Fruit fly (Drosophila melanogaster) whole organism, wandering third instar larva: ENCODE measurements around the gene fry.

ENCODE experiments used
- Abd-B ChIP-seq: fragments of >200 bp; optimal IDR thresholded peaks from 2 replicates; lab custom pipeline; 2017; ENCODE audit warnings: missing biosample characterization, missing genetic modification characterization
- CG32264 ChIP-seq: fragments of 200-800 bp; sonication (Bioruptor generic); optimal IDR thresholded peaks from 2 replicates; lab custom pipeline; 2016; ENCODE audit warnings: missing biosample characterization, missing genetic modification characterization
- CG9705 ChIP-seq: fragments of 200-800 bp; sonication (Bioruptor generic); optimal IDR thresholded peaks from 2 replicates; lab custom pipeline; 2018; ENCODE audit warnings: missing biosample characterization, mild to moderate bottlenecking, missing genetic modification characterization
- CrebA ChIP-seq: fragments of 200-800 bp; sonication (Bioruptor generic); optimal IDR thresholded peaks from 2 replicates; lab custom pipeline; 2016; ENCODE audit warnings: missing biosample characterization, mild to moderate bottlenecking, missing genetic modification characterization, borderline replicate concordance
- Dfd ChIP-seq: fragments of >200 bp; optimal IDR thresholded peaks from 2 replicates; lab custom pipeline; 2017; ENCODE audit warnings: missing biosample characterization, missing genetic modification characterization
- Dif ChIP-seq: fragments of 200-275, 200-300 bp; sonication (Bioruptor generic); optimal IDR thresholded peaks from 2 replicates; lab custom pipeline; 2018; ENCODE audit warnings: missing biosample characterization, missing genetic modification characterization; ENCODE audit not compliant: partially characterized antibody
- GATAd ChIP-seq: sonication (Bioruptor generic); optimal IDR thresholded peaks from 2 replicates; lab custom pipeline; 2016; ENCODE audit warnings: missing biosample characterization, missing genetic modification characterization
- HLH106 ChIP-seq: fragments of 200-800 bp; optimal IDR thresholded peaks from 3 replicates; lab custom pipeline; 2019; ENCODE audit warnings: missing biosample characterization, mild to moderate bottlenecking, missing genetic modification characterization, moderate library complexity
- Hnf4 ChIP-seq: fragments of 200-800 bp; sonication (Bioruptor generic); optimal IDR thresholded peaks from 2 replicates; lab custom pipeline; 2016; ENCODE audit warnings: missing biosample characterization, mild to moderate bottlenecking, missing genetic modification characterization
- Hr78 ChIP-seq: fragments of >200 bp; optimal IDR thresholded peaks from 2 replicates; lab custom pipeline; 2017; ENCODE audit warnings: missing biosample characterization, missing genetic modification characterization
- Hr83 ChIP-seq: fragments of 200-300 bp; sonication (Bioruptor generic); optimal IDR thresholded peaks from 2 replicates; lab custom pipeline; 2016; ENCODE audit warnings: missing biosample characterization, mild to moderate bottlenecking, missing genetic modification characterization, moderate library complexity; ENCODE audit not compliant: poor library complexity, severe bottlenecking
- Jra ChIP-seq: sonication (Bioruptor generic); optimal IDR thresholded peaks from 2 replicates; lab custom pipeline; 2016; ENCODE audit warnings: missing biosample characterization, missing genetic modification characterization
- Mio ChIP-seq: sonication (Bioruptor generic); optimal IDR thresholded peaks from 2 replicates; lab custom pipeline; 2016; ENCODE audit warnings: missing biosample characterization, missing genetic modification characterization
- Myc ChIP-seq: fragments of >200 bp; optimal IDR thresholded peaks from 2 replicates; lab custom pipeline; 2017
- N ChIP-seq: fragments of >200 bp; optimal IDR thresholded peaks from 2 replicates; lab custom pipeline; 2018; ENCODE audit warnings: missing biosample characterization, missing external identifiers, missing genetic modification characterization
- OdsH ChIP-seq: fragments of 200-800 bp; sonication (Bioruptor generic); optimal IDR thresholded peaks from 2 replicates; lab custom pipeline; 2016; ENCODE audit warnings: missing biosample characterization, mild to moderate bottlenecking, missing genetic modification characterization
- Rel ChIP-seq, 2 experiments: fragments of 200-800 bp; sonication (Bioruptor generic) in 1 of 2; optimal IDR thresholded peaks; 2 replicates in 1 of 2; 3 replicates in 1 of 2; lab custom pipeline; 2016 to 2019; ENCODE audit warnings: mild to moderate bottlenecking in 2 of 2, missing biosample characterization in 2 of 2, missing genetic modification characterization in 2 of 2, moderate library complexity in 1 of 2
- Sp1 ChIP-seq: fragments of 200-800 bp; sonication (Bioruptor generic); optimal IDR thresholded peaks from 3 replicates; lab custom pipeline; 2019; ENCODE audit warnings: missing biosample characterization, mild to moderate bottlenecking, missing genetic modification characterization, moderate library complexity
- Vsx2 ChIP-seq: fragments of 200-300, 225-300 bp; sonication (Bioruptor generic); optimal IDR thresholded peaks from 2 replicates; lab custom pipeline; 2018; ENCODE audit warnings: missing biosample characterization, missing genetic modification characterization; ENCODE audit not compliant: partially characterized antibody
- br ChIP-seq: fragments of 200-800 bp; sonication (Bioruptor generic); optimal IDR thresholded peaks from 2 replicates; lab custom pipeline; 2016; ENCODE audit warnings: missing biosample characterization, missing genetic modification characterization
- brk ChIP-seq: fragments of 200-800 bp; sonication (Bioruptor generic); optimal IDR thresholded peaks from 2 replicates; lab custom pipeline; 2016; ENCODE audit warnings: missing biosample characterization, mild to moderate bottlenecking, missing genetic modification characterization
- dl ChIP-seq, 2 experiments: fragments of 175-275, 200-275 bp in 1 of 2; fragments of 200-275 bp in 1 of 2; sonication (Bioruptor generic); optimal IDR thresholded peaks; lab custom pipeline; 2018; ENCODE audit warnings: mild to moderate bottlenecking in 2 of 2, missing biosample characterization in 2 of 2, missing genetic modification characterization in 2 of 2, moderate library complexity in 2 of 2; ENCODE audit not compliant: partially characterized antibody in 2 of 2, insufficient read depth in 1 of 2
- dmrt93B ChIP-seq: fragments of 200-800 bp; sonication (Bioruptor generic); optimal IDR thresholded peaks from 2 replicates; lab custom pipeline; 2018; ENCODE audit warnings: missing biosample characterization, mild to moderate bottlenecking, missing genetic modification characterization
- dsf ChIP-seq: sonication (Bioruptor generic); optimal IDR thresholded peaks from 2 replicates; lab custom pipeline; 2016; ENCODE audit warnings: missing biosample characterization, missing genetic modification characterization, borderline replicate concordance
- ey ChIP-seq: fragments of 200-800 bp; sonication (Bioruptor generic); optimal IDR thresholded peaks from 2 replicates; lab custom pipeline; 2016; ENCODE audit warnings: missing biosample characterization, missing genetic modification characterization
- foxo ChIP-seq, 2 experiments: fragments of 200-800 bp; sonication (Bioruptor generic); optimal IDR thresholded peaks; 2 replicates in 1 of 2; 3 replicates in 1 of 2; lab custom pipeline; 2016 to 2017; ENCODE audit warnings: missing biosample characterization in 2 of 2, missing genetic modification characterization in 2 of 2
- fru ChIP-seq: fragments of 200-800 bp; sonication (Bioruptor generic); optimal IDR thresholded peaks from 3 replicates; lab custom pipeline; 2016; ENCODE audit warnings: missing biosample characterization, mild to moderate bottlenecking, missing genetic modification characterization
- h ChIP-seq: fragments of 200-800 bp; sonication (Bioruptor generic); optimal IDR thresholded peaks from 3 replicates; lab custom pipeline; 2016; ENCODE audit warnings: missing biosample characterization, mild to moderate bottlenecking, missing genetic modification characterization
- jim ChIP-seq: fragments of 175-275, 200-325 bp; sonication (Bioruptor generic); optimal IDR thresholded peaks from 2 replicates; lab custom pipeline; 2016; ENCODE audit warnings: missing biosample characterization, mild to moderate bottlenecking, missing genetic modification characterization
- pan ChIP-seq: fragments of >200 bp; optimal IDR thresholded peaks from 2 replicates; lab custom pipeline; 2017
- psq ChIP-seq: fragments of 200-800 bp; sonication (Bioruptor generic); optimal IDR thresholded peaks from 3 replicates; lab custom pipeline; 2017; ENCODE audit warnings: missing biosample characterization, mild to moderate bottlenecking, missing genetic modification characterization, moderate library complexity
- rgr ChIP-seq: fragments of 200-800 bp; sonication (Bioruptor generic); optimal IDR thresholded peaks from 3 replicates; lab custom pipeline; 2016; ENCODE audit warnings: missing biosample characterization, mild to moderate bottlenecking, missing genetic modification characterization
- sage ChIP-seq: fragments of 200-800 bp; sonication (Bioruptor generic); optimal IDR thresholded peaks from 2 replicates; lab custom pipeline; 2016; ENCODE audit warnings: missing biosample characterization, mild to moderate bottlenecking, missing genetic modification characterization
- sv ChIP-seq: fragments of 200-800 bp; sonication (Bioruptor generic); optimal IDR thresholded peaks from 3 replicates; lab custom pipeline; 2016; ENCODE audit warnings: missing biosample characterization, missing genetic modification characterization
- tai ChIP-seq: sonication (Bioruptor generic); optimal IDR thresholded peaks from 2 replicates; lab custom pipeline; 2016; ENCODE audit warnings: missing biosample characterization, missing genetic modification characterization
- usp ChIP-seq: fragments of >200 bp; optimal IDR thresholded peaks from 2 replicates; lab custom pipeline; 2017; ENCODE audit warnings: missing biosample characterization, missing genetic modification characterization
- woc ChIP-seq: sonication (Bioruptor generic); optimal IDR thresholded peaks from 2 replicates; lab custom pipeline; 2016; ENCODE audit warnings: missing biosample characterization, mild to moderate bottlenecking, missing genetic modification characterization

Gene fry

dm6 chr3L:9692892-9693551 is 14.1 kb upstream of the fry start:
- peak; percentile 95 for TF ChIP-seq h (GFP tag; lab: Kevin White, UChicago)
- TF ChIP-seq Rel (GFP tag; optimal IDR thresholded peaks at IDR 0.05; lab: Kevin White, UChicago), result peak; percentile 29
- TF ChIP-seq Rel (tag; optimal IDR thresholded peaks at IDR 0.05; lab: Kevin White, UChicago), result peak; percentile 36
- TF ChIP-seq Hnf4 (GFP tag; lab: Kevin White, UChicago), result peak; percentile 80
- TF ChIP-seq N (GFP tag; lab: Kevin White, UChicago), result peak; percentile 16
- TF ChIP-seq OdsH (GFP tag; lab: Kevin White, UChicago), result peak; percentile 96
- peak; percentile 64 for TF ChIP-seq dsf (GFP tag; lab: Kevin White, UChicago)
- no peak for TF ChIP-seq Myc (lab: Kevin White, UChicago)
- TF ChIP-seq GATAd (GFP tag; lab: Kevin White, UChicago), result no peak
- peak; percentile 95 for TF ChIP-seq ey (GFP tag; lab: Kevin White, UChicago)
- TF ChIP-seq Jra (GFP tag; lab: Kevin White, UChicago), result peak; percentile 85
- TF ChIP-seq usp (GFP tag; lab: Kevin White, UChicago), result no peak
- peak; percentile 72 for TF ChIP-seq sage (GFP tag; lab: Kevin White, UChicago)
- TF ChIP-seq pan (lab: Kevin White, UChicago), result peak; percentile 75
- peak; percentile 93 for TF ChIP-seq Sp1
- peak; percentile 99 for TF ChIP-seq woc (GFP tag; lab: Kevin White, UChicago)
- TF ChIP-seq CG32264 (GFP tag; lab: Kevin White, UChicago), result peak; percentile 83
- TF ChIP-seq psq (GFP tag; lab: Kevin White, UChicago), result peak; percentile 93
- peak; percentile 89 for TF ChIP-seq tai (GFP tag; lab: Kevin White, UChicago)
- peak; percentile 95 for TF ChIP-seq br
- TF ChIP-seq sv (GFP tag; lab: Kevin White, UChicago), result peak; percentile 92
- TF ChIP-seq HLH106, result peak; percentile 91
- no peak for TF ChIP-seq CrebA
- no peak for TF ChIP-seq Abd-B
- TF ChIP-seq foxo (GFP tag; optimal IDR thresholded peaks at IDR 0.05; lab: Kevin White, UChicago), result peak; percentile 55 to 95
- TF ChIP-seq Mio (GFP tag; lab: Kevin White, UChicago), result peak; percentile 71
- TF ChIP-seq Dfd, result no peak
- TF ChIP-seq CG9705 (GFP tag; lab: Kevin White, UChicago), result peak; percentile 85
- no peak for TF ChIP-seq Hr83 (GFP tag; lab: Kevin White, UChicago)
- TF ChIP-seq rgr, result peak; percentile 93
- no peak for TF ChIP-seq Vsx2 (GFP tag; lab: Kevin White, UChicago)
- TF ChIP-seq fru (GFP tag; lab: Kevin White, UChicago), result peak; percentile 96
- TF ChIP-seq dmrt93B, result peak; percentile 94
- TF ChIP-seq brk (GFP tag; lab: Kevin White, UChicago), result peak; percentile 79
- TF ChIP-seq jim (GFP tag; lab: Kevin White, UChicago), result no peak

- TF ChIP-seq ey (GFP tag; lab: Kevin White, UChicago) (no peak), Hr83 (GFP tag; lab: Kevin White, UChicago) (peak; percentile 75), woc (GFP tag; lab: Kevin White, UChicago) (no peak), Mio (GFP tag; lab: Kevin White, UChicago) (no peak), Dif (GFP tag; lab: Kevin White, UChicago) (peak; percentile 98), usp (GFP tag; lab: Kevin White, UChicago) (no peak), h (GFP tag; lab: Kevin White, UChicago) (no peak), sv (GFP tag; lab: Kevin White, UChicago) (no peak), jim (GFP tag; lab: Kevin White, UChicago) (no peak), CrebA (peak; percentile 54), Vsx2 (GFP tag; lab: Kevin White, UChicago) (peak; percentile 82), brk (GFP tag; lab: Kevin White, UChicago) (no peak), dl (GFP tag; optimal IDR thresholded peaks at IDR 0.05; lab: Kevin White, UChicago; ENCODE audit: insufficient read depth in 1 of 2, partially characterized antibody in 2 of 2) (peak; percentile 94 to 97), Hr78 (GFP tag; lab: Kevin White, UChicago) (no peak)
Observed at dm6 chr3L:9692234-9692891, 13.5 kb upstream of the fry start.
